Fruit fly (Drosophila melanogaster) whole organism, prepupa: ENCODE measurements around the gene CG43796.

ENCODE experiments used
- Blimp-1 ChIP-seq: fragments of 200-800 bp; sonication (Bioruptor generic); optimal IDR thresholded peaks from 3 replicates; lab custom pipeline; 2017; ENCODE audit warnings: missing biosample characterization, missing genetic modification characterization, mild to moderate bottlenecking, moderate library complexity, missing genetic modification reagents
- CG10669 ChIP-seq: fragments of 200-800 bp; sonication (Bioruptor generic); optimal IDR thresholded peaks from 3 replicates; lab custom pipeline; 2018; ENCODE audit warnings: missing biosample characterization, mild to moderate bottlenecking, missing genetic modification characterization, moderate library complexity
- CG11294 ChIP-seq: fragments of 200-800 bp; sonication (Bioruptor generic); IDR thresholded peaks from 2 replicates; pipeline ENCODE4 v1.3.6; 2022; ENCODE audit warnings: missing biosample characterization, missing genetic modification characterization
- CG11762 ChIP-seq: fragments of 200-800 bp; sonication (Bioruptor generic); optimal IDR thresholded peaks from 3 replicates; lab custom pipeline; 2016; ENCODE audit warnings: missing biosample characterization, missing genetic modification characterization; ENCODE audit not compliant: insufficient read depth
- CG11902 ChIP-seq: fragments of 200-800 bp; sonication (Bioruptor generic); optimal IDR thresholded peaks from 3 replicates; lab custom pipeline; 2016; ENCODE audit warnings: missing biosample characterization, missing genetic modification characterization
- CG15336 ChIP-seq: fragments of 200-800 bp; sonication (Bioruptor generic); IDR thresholded peaks from 2 replicates; pipeline ENCODE4 v1.3.6; 2022; ENCODE audit warnings: missing biosample characterization, missing genetic modification characterization
- CG16779 ChIP-seq: fragments of 200-800 bp; sonication (Bioruptor generic); optimal IDR thresholded peaks from 3 replicates; lab custom pipeline; 2017; ENCODE audit warnings: missing biosample characterization, mild to moderate bottlenecking, missing genetic modification characterization
- CG3032 ChIP-seq: fragments of 200-800 bp; optimal IDR thresholded peaks from 2 replicates; lab custom pipeline; 2019; ENCODE audit warnings: missing biosample characterization, mild to moderate bottlenecking, missing genetic modification characterization, moderate library complexity
- CG31627 ChIP-seq: fragments of 200-800 bp; sonication (Bioruptor generic); optimal IDR thresholded peaks from 3 replicates; lab custom pipeline; 2016; ENCODE audit warnings: missing biosample characterization, missing genetic modification characterization
- CG32006 ChIP-seq: fragments of 200-800 bp; sonication (Bioruptor generic); optimal IDR thresholded peaks from 3 replicates; lab custom pipeline; 2017; ENCODE audit warnings: missing biosample characterization, mild to moderate bottlenecking, missing genetic modification characterization
- CG34406 ChIP-seq: fragments of 200-800 bp; sonication (Bioruptor generic); optimal IDR thresholded peaks from 3 replicates; lab custom pipeline; 2016; ENCODE audit warnings: missing biosample characterization, missing genetic modification characterization
- CG3919 ChIP-seq: fragments of 200-800 bp; sonication (Bioruptor generic); optimal IDR thresholded peaks from 3 replicates; lab custom pipeline; 2016; ENCODE audit warnings: missing biosample characterization, missing genetic modification characterization
- CG6792 ChIP-seq: fragments of 200-800 bp; sonication (Bioruptor generic); optimal IDR thresholded peaks from 3 replicates; lab custom pipeline; 2016; ENCODE audit warnings: missing biosample characterization, missing genetic modification characterization
- CG6854 ChIP-seq: fragments of 200-800 bp; sonication (Bioruptor generic); optimal IDR thresholded peaks from 2 replicates; lab custom pipeline; 2017; ENCODE audit warnings: missing biosample characterization, mild to moderate bottlenecking, missing genetic modification characterization
- CG8319 ChIP-seq: fragments of 200-800 bp; sonication (Bioruptor generic); optimal IDR thresholded peaks from 3 replicates; lab custom pipeline; 2016; ENCODE audit warnings: missing biosample characterization, missing genetic modification characterization
- CG9139 ChIP-seq: fragments of 200-800 bp; sonication (Bioruptor generic); optimal IDR thresholded peaks from 3 replicates; lab custom pipeline; 2017; ENCODE audit warnings: missing biosample characterization, mild to moderate bottlenecking, missing genetic modification characterization
- Eip75B ChIP-seq: fragments of 200-800 bp; sonication (Bioruptor generic); optimal IDR thresholded peaks from 3 replicates; lab custom pipeline; 2016; ENCODE audit warnings: missing biosample characterization, missing genetic modification characterization
- Eip78C ChIP-seq: fragments of 200-800 bp; sonication (Bioruptor generic); peaks from one replicate; lab custom pipeline; 2016; ENCODE audit warnings: missing biosample characterization, missing genetic modification characterization
- Eip93F ChIP-seq: fragments of 200-800 bp; sonication (Bioruptor generic); optimal IDR thresholded peaks from 2 replicates; lab custom pipeline; 2016; ENCODE audit warnings: missing biosample characterization, mild to moderate bottlenecking, missing genetic modification characterization
- Ets21C ChIP-seq: fragments of 200-800 bp; sonication (Bioruptor generic); optimal IDR thresholded peaks from 3 replicates; lab custom pipeline; 2016; ENCODE audit warnings: missing biosample characterization, missing genetic modification characterization
- Ets96B ChIP-seq: fragments of 200-800 bp; optimal IDR thresholded peaks from 2 replicates; lab custom pipeline; 2019; ENCODE audit warnings: missing biosample characterization, mild to moderate bottlenecking, missing genetic modification characterization, moderate library complexity
- Hr38 ChIP-seq: sonication (Bioruptor generic); optimal IDR thresholded peaks from 2 replicates; lab custom pipeline; 2016; ENCODE audit warnings: missing biosample characterization, missing genetic modification characterization
- Hr4 ChIP-seq: fragments of 200-800 bp; sonication (Bioruptor generic); optimal IDR thresholded peaks from 3 replicates; lab custom pipeline; 2016; ENCODE audit warnings: missing biosample characterization, missing genetic modification characterization
- Lpt ChIP-seq: fragments of 200-800 bp; sonication (Bioruptor generic); optimal IDR thresholded peaks from 3 replicates; lab custom pipeline; 2016; ENCODE audit warnings: missing biosample characterization, missing genetic modification characterization
- Met ChIP-seq: fragments of 200-800 bp; sonication (Bioruptor generic); optimal IDR thresholded peaks from 3 replicates; lab custom pipeline; 2016; ENCODE audit warnings: missing biosample characterization, missing genetic modification characterization
- Sox102F ChIP-seq: fragments of 200-800 bp; sonication (Bioruptor generic); optimal IDR thresholded peaks from 2 replicates; lab custom pipeline; 2016; ENCODE audit warnings: missing biosample characterization, mild to moderate bottlenecking, missing genetic modification characterization
- Sox15 ChIP-seq: fragments of 200-800 bp; sonication (Bioruptor generic); optimal IDR thresholded peaks from 3 replicates; lab custom pipeline; 2016; ENCODE audit warnings: missing biosample characterization, missing genetic modification characterization
- acj6 ChIP-seq: fragments of 200-800 bp; sonication (Bioruptor generic); optimal IDR thresholded peaks from 3 replicates; lab custom pipeline; 2016; ENCODE audit warnings: missing biosample characterization, missing genetic modification characterization
- cyc ChIP-seq: fragments of 200-800 bp; sonication (Bioruptor generic); optimal IDR thresholded peaks from 3 replicates; lab custom pipeline; 2016; ENCODE audit warnings: missing biosample characterization, missing genetic modification characterization
- dac ChIP-seq: fragments of 200-800 bp; sonication (Bioruptor generic); optimal IDR thresholded peaks from 2 replicates; lab custom pipeline; 2017; ENCODE audit warnings: missing biosample characterization, mild to moderate bottlenecking, missing genetic modification characterization
- dsx ChIP-seq: fragments of 200-800 bp; optimal IDR thresholded peaks from 3 replicates; lab custom pipeline; 2019; ENCODE audit warnings: missing biosample characterization, mild to moderate bottlenecking, missing genetic modification characterization, moderate library complexity; ENCODE audit not compliant: poor library complexity, severe bottlenecking
- eg ChIP-seq: fragments of 200-800 bp; sonication (Bioruptor generic); IDR thresholded peaks from 3 replicates; pipeline ENCODE4 v1.3.6; 2022; ENCODE audit warnings: missing biosample characterization, missing genetic modification characterization
- esn ChIP-seq: fragments of 200-800 bp; sonication (Bioruptor generic); optimal IDR thresholded peaks from 2 replicates; lab custom pipeline; 2016; ENCODE audit warnings: missing biosample characterization, mild to moderate bottlenecking, missing genetic modification characterization, moderate library complexity
- fd59A ChIP-seq: fragments of 200-800 bp; sonication (Bioruptor generic); optimal IDR thresholded peaks from 2 replicates; lab custom pipeline; 2017; ENCODE audit warnings: missing biosample characterization, mild to moderate bottlenecking, missing genetic modification characterization, missing genetic modification reagents
- fd85E ChIP-seq: fragments of 200-800 bp; sonication (Bioruptor generic); optimal IDR thresholded peaks from 3 replicates; lab custom pipeline; 2016; ENCODE audit warnings: missing biosample characterization, missing genetic modification characterization
- lz ChIP-seq: fragments of 200-800 bp; sonication (Bioruptor generic); optimal IDR thresholded peaks from 3 replicates; lab custom pipeline; 2016; ENCODE audit warnings: missing biosample characterization, missing genetic modification characterization
- net ChIP-seq: fragments of 200-800 bp; sonication (Bioruptor generic); optimal IDR thresholded peaks from 3 replicates; lab custom pipeline; 2016; ENCODE audit warnings: missing biosample characterization, missing genetic modification characterization
- pdm3 ChIP-seq: fragments of 200-800 bp; sonication (Bioruptor generic); optimal IDR thresholded peaks from 3 replicates; lab custom pipeline; 2016; ENCODE audit warnings: missing biosample characterization, missing genetic modification characterization
- salr ChIP-seq, 2 experiments: fragments of 200-800 bp; sonication (Bioruptor generic); optimal IDR thresholded peaks; 3 replicates each; lab custom pipeline; 2016 to 2018; ENCODE audit warnings: missing biosample characterization in 2 of 2, missing genetic modification characterization in 2 of 2, mild to moderate bottlenecking in 1 of 2
- ss ChIP-seq, 2 experiments: fragments of 200-800 bp; sonication (Bioruptor generic); optimal IDR thresholded peaks; 2 replicates in 1 of 2; 3 replicates in 1 of 2; lab custom pipeline; 2017 to 2018; ENCODE audit warnings: mild to moderate bottlenecking in 2 of 2, missing biosample characterization in 2 of 2, missing genetic modification characterization in 2 of 2, moderate library complexity in 1 of 2
- svp ChIP-seq: fragments of 200-800 bp; sonication (Bioruptor generic); peaks from one replicate; lab custom pipeline; 2016; ENCODE audit warnings: missing biosample characterization, missing genetic modification characterization
- topi ChIP-seq: fragments of 200-800 bp; sonication (Bioruptor generic); optimal IDR thresholded peaks from 3 replicates; lab custom pipeline; 2016; ENCODE audit warnings: missing biosample characterization, missing genetic modification characterization
- vri ChIP-seq: fragments of 200-800 bp; sonication (Bioruptor generic); optimal IDR thresholded peaks from 3 replicates; lab custom pipeline; 2016; ENCODE audit warnings: missing biosample characterization, mild to moderate bottlenecking, missing genetic modification characterization

Gene CG43796

DNA sequence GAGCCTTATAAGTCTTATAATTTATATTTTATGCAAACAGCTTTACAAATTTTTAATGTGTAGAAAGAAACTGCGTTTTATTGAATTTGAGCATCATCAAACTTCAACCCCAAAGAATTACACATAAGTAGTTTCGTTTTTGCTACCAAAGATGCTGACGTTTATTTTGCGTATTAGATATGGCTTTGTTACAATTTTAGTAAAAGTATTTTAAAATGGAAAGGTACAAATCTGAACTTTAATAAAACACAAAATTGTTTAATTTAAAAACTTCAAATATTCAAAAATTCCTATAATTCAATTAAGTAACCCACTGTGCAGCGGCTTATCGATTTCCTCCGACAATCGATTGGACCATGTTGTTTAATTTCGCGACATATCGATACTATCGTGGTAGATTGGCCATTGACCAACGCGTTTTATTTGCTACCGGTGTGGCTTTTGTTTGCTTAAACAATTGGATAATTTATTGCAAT is 18.0 kb upstream of the CG43796 start, which contains the start of gene prg (continued):
- peak; percentile 54 for TF ChIP-seq CG32006 (GFP tag; lab: Kevin White, UChicago)
- TF ChIP-seq Eip93F = peak; percentile 51
- TF ChIP-seq CG31627 = peak; percentile 63
- peak; percentile 64 for TF ChIP-seq pdm3 (GFP tag; lab: Kevin White, UChicago)
- peak; percentile 52 for TF ChIP-seq CG34406 (GFP tag; lab: Kevin White, UChicago)
- TF ChIP-seq Hr38 (GFP tag; lab: Kevin White, UChicago) = no peak
- no peak for TF ChIP-seq Sox15 (GFP tag; lab: Kevin White, UChicago)
- TF ChIP-seq fd59A (GFP tag; lab: Kevin White, UChicago) = no peak
- TF ChIP-seq CG6792 (GFP tag; lab: Kevin White, UChicago) = peak; percentile 51
- TF ChIP-seq CG10669 (GFP tag; lab: Kevin White, UChicago) = peak; percentile 46
- peak; percentile 9 for TF ChIP-seq CG16779 (tag; lab: Kevin White, UChicago)
- peak in 1 of 2 experiments; percentile 2 for TF ChIP-seq salr (GFP tag; optimal IDR thresholded peaks at IDR 0.05; lab: Kevin White, UChicago)
- TF ChIP-seq dsx (GFP tag; lab: Kevin White, UChicago) = peak; percentile 38
- TF ChIP-seq Met (GFP tag; lab: Kevin White, UChicago) = peak; percentile 77
- peak; percentile 67 for TF ChIP-seq Ets96B
- TF ChIP-seq CG3919 (GFP tag; lab: Kevin White, UChicago) = peak; percentile 75
- TF ChIP-seq vri (GFP tag; lab: Kevin White, UChicago) = peak; percentile 19
- peak; percentile 68 for TF ChIP-seq eg (GFP tag; lab: Robert Waterston, UW)
- TF ChIP-seq CG8319 (GFP tag; lab: Kevin White, UChicago) = no peak
- TF ChIP-seq CG11762 (GFP tag; lab: Kevin White, UChicago) = no peak

DNA sequence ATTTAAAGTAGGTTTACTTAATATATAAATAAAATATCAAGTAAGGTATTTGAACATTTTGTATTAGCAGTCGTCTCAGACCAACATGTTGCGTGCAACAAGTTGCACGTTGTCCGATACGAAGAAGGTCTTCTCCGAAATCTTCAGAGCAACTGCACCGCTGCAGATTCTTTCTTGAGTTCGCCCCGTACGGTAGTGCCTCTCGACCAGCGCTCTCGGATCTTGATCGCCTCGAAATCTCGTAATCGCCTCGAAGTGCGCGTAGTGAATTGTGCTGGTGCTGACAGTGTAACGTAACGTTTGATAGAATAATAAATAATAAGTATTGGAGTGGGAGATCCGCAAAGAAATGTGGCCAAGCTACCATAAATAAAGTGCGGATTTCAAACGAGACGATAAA is 15.5 kb upstream of the CG43796 start, which contains the start of gene dachs:
Gene dachs, plus strand, starts transcription at position 175 of the 400 bp plus-strand sequence.
- TF ChIP-seq Lpt (no peak), svp (GFP tag; lab: Kevin White, UChicago) (peak; percentile 30), Hr38 (GFP tag; lab: Kevin White, UChicago) (no peak), Ets21C (GFP tag; lab: Kevin White, UChicago) (no peak), Eip78C (GFP tag; lab: Kevin White, UChicago) (peak; percentile 50), fd85E (no peak), Blimp-1 (no peak), pdm3 (GFP tag; lab: Kevin White, UChicago) (no peak), Sox15 (GFP tag; lab: Kevin White, UChicago) (no peak), fd59A (GFP tag; lab: Kevin White, UChicago) (no peak)

DNA sequence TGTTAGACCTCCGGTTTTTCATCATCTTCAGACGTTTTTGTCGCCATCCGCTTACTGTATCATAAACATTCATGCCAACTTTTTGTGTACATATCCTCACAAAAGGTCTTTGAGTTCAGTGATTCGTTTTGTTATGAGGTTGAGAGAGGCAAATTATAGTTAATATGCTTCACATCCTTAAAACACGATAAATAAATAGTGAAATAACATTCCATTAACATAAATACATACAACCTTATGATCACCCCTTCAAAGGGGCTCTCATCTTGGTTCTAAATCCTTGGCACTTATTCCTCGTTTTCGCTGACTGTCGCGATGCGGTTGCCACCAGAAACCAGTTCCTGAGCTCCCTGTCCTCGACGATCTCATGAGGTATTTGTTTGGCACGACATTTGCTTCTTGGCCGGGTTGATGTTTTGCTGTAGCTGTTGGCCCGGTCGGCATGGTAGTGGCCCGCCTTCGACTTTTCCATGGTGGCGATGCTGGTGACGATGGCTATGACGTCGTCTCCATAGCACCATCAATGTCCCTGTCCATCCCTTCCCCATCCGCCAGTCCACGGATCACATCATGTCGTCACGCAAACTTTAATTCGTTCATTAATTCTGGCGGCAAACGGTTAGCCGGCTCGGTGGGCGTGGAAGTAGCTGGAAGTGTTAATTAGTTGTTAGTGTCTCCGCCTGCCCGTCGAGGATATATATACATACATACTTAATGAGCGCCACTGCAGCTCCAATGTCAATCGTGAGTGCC is 13.1 kb upstream of the CG43796 start:
- no peak for TF ChIP-seq Ets21C (GFP tag; lab: Kevin White, UChicago)
- TF ChIP-seq Eip78C (GFP tag; lab: Kevin White, UChicago) = peak; percentile 79
- TF ChIP-seq CG16779 (tag; lab: Kevin White, UChicago) = no peak
- no peak for TF ChIP-seq CG34406 (GFP tag; lab: Kevin White, UChicago)
- no peak for TF ChIP-seq Hr4 (GFP tag; lab: Kevin White, UChicago)
- TF ChIP-seq Sox102F (GFP tag; lab: Kevin White, UChicago) = peak; percentile 52
- TF ChIP-seq ss (GFP tag; optimal IDR thresholded peaks at IDR 0.05; lab: Kevin White, UChicago) = peak in 1 of 2 experiments; percentile 94
- TF ChIP-seq CG15336 = no peak
- peak; percentile 37 for TF ChIP-seq CG32006 (GFP tag; lab: Kevin White, UChicago)
- peak; percentile 24 for TF ChIP-seq Eip75B
- TF ChIP-seq CG31627 = peak; percentile 36
- no peak for TF ChIP-seq CG11902
- no peak for TF ChIP-seq CG11294 (GFP tag; lab: Robert Waterston, UW)
- no peak for TF ChIP-seq dac (GFP tag; lab: Kevin White, UChicago)
- TF ChIP-seq net (GFP tag; lab: Kevin White, UChicago) = no peak
- peak; percentile 41 for TF ChIP-seq esn (GFP tag; lab: Kevin White, UChicago)
- peak; percentile 23 for TF ChIP-seq lz (GFP tag; lab: Kevin White, UChicago)
- TF ChIP-seq CG9139 = no peak
- TF ChIP-seq CG11762 (GFP tag; lab: Kevin White, UChicago) = no peak
- no peak for TF ChIP-seq fd85E
- TF ChIP-seq Sox15 (GFP tag; lab: Kevin White, UChicago) = no peak
- TF ChIP-seq eg (GFP tag; lab: Robert Waterston, UW) = no peak
- TF ChIP-seq CG3032 (tag; lab: Kevin White, UChicago) = peak; percentile 21
- TF ChIP-seq CG6854 (GFP tag; lab: Kevin White, UChicago) = no peak
- TF ChIP-seq acj6 (GFP tag; lab: Kevin White, UChicago) = peak; percentile 15
- TF ChIP-seq Blimp-1 = peak; percentile 1
- TF ChIP-seq svp (GFP tag; lab: Kevin White, UChicago) = peak; percentile 68
- TF ChIP-seq dsx (GFP tag; lab: Kevin White, UChicago) = no peak
- peak; percentile 47 for TF ChIP-seq topi (GFP tag; lab: Kevin White, UChicago)
- peak; percentile 34 for TF ChIP-seq CG3919 (GFP tag; lab: Kevin White, UChicago)
- TF ChIP-seq pdm3 (GFP tag; lab: Kevin White, UChicago) = peak; percentile 20
- peak; percentile 8 for TF ChIP-seq cyc (GFP tag; lab: Kevin White, UChicago)
